Fruit fly (Drosophila melanogaster) whole organism, embryonic: Measurements from ENCODE around the gene CG42488.

ENCODE experiments used
- Sox100B ChIP-seq: fragments of 200-800 bp; sonication (Bioruptor generic); optimal IDR thresholded peaks from 3 replicates; lab custom pipeline; 2018; ENCODE audit warnings: missing biosample characterization, mild to moderate bottlenecking, missing genetic modification characterization
- mam ChIP-seq: fragments of 200-800 bp; sonication (Bioruptor generic); optimal IDR thresholded peaks from 3 replicates; lab custom pipeline; 2016; ENCODE audit warnings: missing biosample characterization, missing genetic modification characterization

dm6 chr3R:25448318-25448717 is 34.6 kb upstream of the CG42488 start:
- no peak for TF ChIP-seq Sox100B (GFP tag; lab: Kevin White, UChicago)
- no peak for TF ChIP-seq mam (GFP tag; lab: Kevin White, UChicago)
